Worm (Caenorhabditis elegans): Measurements from ENCODE around the gene nprt-1.

- no peak for TF ChIP-seq fos-1 (tag; optimal IDR thresholded peaks at IDR 0.05)
- no peak for TF ChIP-seq nhr-25 (tag; optimal IDR thresholded peaks at IDR 0.05)
- no peak for TF ChIP-seq egl-27 (tag; optimal IDR thresholded peaks at IDR 0.05)
- no peak for TF ChIP-seq unc-62 (GFP tag; optimal IDR thresholded peaks at IDR 0.05)
- no peak for TF ChIP-seq unc-39 (tag; optimal IDR thresholded peaks at IDR 0.05)
- no peak for TF ChIP-seq lsy-2 (tag; optimal IDR thresholded peaks at IDR 0.05)
- TF ChIP-seq ama-1 (optimal IDR thresholded peaks at IDR 0.05): no peak
- TF ChIP-seq nhr-77 (tag; optimal IDR thresholded peaks at IDR 0.05): no peak
- TF ChIP-seq aly-2 (tag; optimal IDR thresholded peaks at IDR 0.05): no peak
- no peak for TF ChIP-seq nhr-237 (tag; optimal IDR thresholded peaks at IDR 0.05)
- TF ChIP-seq R02D3.7 (tag; optimal IDR thresholded peaks at IDR 0.05): no peak
- TF ChIP-seq elt-3 (tag; optimal IDR thresholded peaks at IDR 0.05): no peak
- TF ChIP-seq ztf-11 (tag; optimal IDR thresholded peaks at IDR 0.05): no peak
These were observed 64.7 kb downstream of the nprt-1 start for ce11 chrIV:2825460-2826103.

Measured in whole organism, L2 larva.